Fruit fly (Drosophila melanogaster): ENCODE measurements around the gene Cox10.

- no peak for TF ChIP-seq usp (GFP tag; optimal IDR thresholded peaks at IDR 0.05)
- no peak for TF ChIP-seq CG8478 (optimal IDR thresholded peaks at IDR 0.05)
Measured at dm6 chr2L:10291276-10291675, 40.0 kb upstream of the Cox10 start.
